Worm (Caenorhabditis elegans) whole organism, L4 larva: Measurements from ENCODE around the gene fipr-8.

Source experiments
- F10B5.3 ChIP-seq: sonication (generic microtip); optimal IDR thresholded peaks from 2 replicates; lab custom pipeline; 2016; ENCODE audit warnings: mild to moderate bottlenecking, missing genetic modification characterization, missing compliant biosample characterization
- F26F4.8 ChIP-seq: fragments of 200-800 bp; sonication (Bioruptor generic); conservative IDR thresholded peaks from 2 replicates; pipeline ENCODE4 v1.3.6; 2022; ENCODE audit warnings: missing genetic modification characterization, missing compliant biosample characterization
- T20F7.1 ChIP-seq: fragments of 200-800 bp; sonication (Bioruptor generic); optimal IDR thresholded peaks from 2 replicates; lab custom pipeline; 2018; ENCODE audit warnings: mild to moderate bottlenecking, missing genetic modification characterization, missing compliant biosample characterization
- ZK546.5 ChIP-seq, 2 experiments: sonication (generic microtip); optimal IDR thresholded peaks; 2 replicates each; lab custom pipeline; 2017; ENCODE audit warnings: missing biosample characterization in 2 of 2, missing genetic modification characterization in 2 of 2
- aly-2 ChIP-seq: sonication (generic microtip); optimal IDR thresholded peaks from 2 replicates; lab custom pipeline; 2018; ENCODE audit warnings: missing biosample characterization, missing genetic modification characterization
- arid-1 ChIP-seq: fragments of 200-800 bp; sonication (Bioruptor generic); conservative IDR thresholded peaks from 2 replicates; pipeline ENCODE4 v1.3.6; 2022; ENCODE audit warnings: missing genetic modification reagents, missing genetic modification characterization, missing compliant biosample characterization
- ceh-28 ChIP-seq: fragments of 150-350 bp; optimal IDR thresholded peaks from 2 replicates; lab custom pipeline; 2014; ENCODE audit warnings: missing biosample characterization, missing genetic modification reagents, missing genetic modification characterization
- ceh-32 ChIP-seq: sonication (generic microtip); optimal IDR thresholded peaks from 2 replicates; lab custom pipeline; 2016; ENCODE audit warnings: mild to moderate bottlenecking, missing genetic modification characterization, missing compliant biosample characterization; ENCODE audit not compliant: poor library complexity
- ces-1 ChIP-seq: fragments of 150-350 bp; sonication (generic microtip); optimal IDR thresholded peaks from 4 replicates; lab custom pipeline; 2014; ENCODE audit warnings: missing biosample characterization, missing genetic modification reagents, missing genetic modification characterization
- daf-12 ChIP-seq: fragments of 150-350 bp; optimal IDR thresholded peaks from 2 replicates; lab custom pipeline; 2014; ENCODE audit warnings: missing biosample characterization, missing genetic modification reagents, missing genetic modification characterization
- daf-16 ChIP-seq, 3 experiments: sonication (generic microtip); optimal IDR thresholded peaks; 2 replicates each; lab custom pipeline; 2016 to 2017; ENCODE audit warnings: missing genetic modification characterization in 3 of 3, missing genetic modification reagents in 3 of 3, mild to moderate bottlenecking in 2 of 3, missing compliant biosample characterization in 2 of 3, missing biosample characterization in 1 of 3, moderate library complexity in 1 of 3
- daf-19 ChIP-seq: fragments of 200-800 bp; sonication (Bioruptor generic); conservative IDR thresholded peaks from 2 replicates; pipeline ENCODE4 v1.3.6; 2022; ENCODE audit warnings: missing genetic modification characterization, missing compliant biosample characterization
- daf-8 ChIP-seq: fragments of 200-800 bp; sonication (Bioruptor generic); IDR thresholded peaks from 2 replicates; pipeline ENCODE4 v1.3.6; 2022; ENCODE audit warnings: missing genetic modification characterization, missing compliant biosample characterization
- dmd-6 ChIP-seq: fragments of 200-800 bp; sonication (Bioruptor generic); IDR thresholded peaks from 2 replicates; pipeline ENCODE4 v1.3.6; 2022; ENCODE audit warnings: missing genetic modification reagents, missing genetic modification characterization, missing compliant biosample characterization
- dmd-8 ChIP-seq: fragments of 200-800 bp; sonication (Bioruptor generic); IDR thresholded peaks from 2 replicates; pipeline ENCODE4 v1.3.6; 2022; ENCODE audit warnings: missing genetic modification characterization, missing compliant biosample characterization
- dpl-1 ChIP-seq: fragments of 150-350 bp; optimal IDR thresholded peaks from 2 replicates; lab custom pipeline; 2014; ENCODE audit warnings: missing biosample characterization, missing genetic modification reagents, missing genetic modification characterization
- duxl-1 ChIP-seq: sonication (generic microtip); optimal IDR thresholded peaks from 2 replicates; lab custom pipeline; 2016; ENCODE audit warnings: mild to moderate bottlenecking, missing genetic modification characterization, moderate library complexity, missing compliant biosample characterization; ENCODE audit not compliant: poor library complexity
- dve-1 ChIP-seq: sonication (generic microtip); optimal IDR thresholded peaks from 2 replicates; lab custom pipeline; 2017; ENCODE audit warnings: antibody characterized with exemption, mild to moderate bottlenecking, missing genetic modification characterization, missing compliant biosample characterization; ENCODE audit not compliant: insufficient read depth
- hlh-11 ChIP-seq: fragments of 200-800 bp; sonication (Bioruptor generic); optimal IDR thresholded peaks from 2 replicates; lab custom pipeline; 2018; ENCODE audit warnings: mild to moderate bottlenecking, missing genetic modification characterization, missing compliant biosample characterization
- hlh-30 ChIP-seq: sonication (generic microtip); optimal IDR thresholded peaks from 2 replicates; lab custom pipeline; 2017; ENCODE audit warnings: antibody characterized with exemption, mild to moderate bottlenecking, missing genetic modification characterization, missing compliant biosample characterization; ENCODE audit not compliant: insufficient read depth
- hmg-1.1 ChIP-seq: fragments of 200-800 bp; sonication (Bioruptor generic); IDR thresholded peaks from 2 replicates; pipeline ENCODE4 v1.3.6; 2022; ENCODE audit warnings: missing genetic modification reagents, missing genetic modification characterization, missing compliant biosample characterization
- lim-7 ChIP-seq: fragments of 200-800 bp; sonication (Bioruptor generic); IDR thresholded peaks from 2 replicates; pipeline ENCODE4 v1.3.6; 2022; ENCODE audit warnings: missing genetic modification characterization, missing compliant biosample characterization
- lin-1 ChIP-seq: fragments of 200-800 bp; sonication (Bioruptor generic); IDR thresholded peaks from 2 replicates; pipeline ENCODE4 v1.3.6; 2022; ENCODE audit warnings: missing genetic modification reagents, missing genetic modification characterization, missing compliant biosample characterization
- lin-15B ChIP-seq: fragments of 150-350 bp; sonication (generic microtip); optimal IDR thresholded peaks from 3 replicates; lab custom pipeline; 2014; ENCODE audit warnings: missing biosample characterization, missing genetic modification characterization
- lsy-2 ChIP-seq, 2 experiments: fragments of 150-350 bp in 1 of 2; sonication (generic microtip) in 1 of 2; optimal IDR thresholded peaks; 2 replicates each; lab custom pipeline; 2014 to 2017; ENCODE audit warnings: missing biosample characterization in 2 of 2, missing genetic modification characterization in 2 of 2
- mdl-1 ChIP-seq, 2 experiments: fragments of 150-350 bp in 1 of 2; sonication (generic microtip) in 1 of 2; optimal IDR thresholded peaks; 2 replicates each; lab custom pipeline; 2014 to 2017; ENCODE audit warnings: missing biosample characterization in 2 of 2, missing genetic modification characterization in 2 of 2
- mep-1 ChIP-seq: fragments of 150-350 bp; sonication (generic microtip); optimal IDR thresholded peaks from 3 replicates; lab custom pipeline; 2014; ENCODE audit warnings: missing biosample characterization, missing genetic modification characterization
- mes-2 ChIP-seq: sonication (generic microtip); optimal IDR thresholded peaks from 2 replicates; lab custom pipeline; 2016; ENCODE audit warnings: missing genotype, mild to moderate bottlenecking, missing genetic modification characterization, missing compliant biosample characterization; ENCODE audit not compliant: poor library complexity, severe bottlenecking
- nhr-10 ChIP-seq: fragments of 150-350 bp; optimal IDR thresholded peaks from 2 replicates; lab custom pipeline; 2014; ENCODE audit warnings: missing biosample characterization, missing genetic modification characterization
- nhr-111 ChIP-seq: fragments of 200-800 bp; sonication (Bioruptor generic); optimal IDR thresholded peaks from 2 replicates; lab custom pipeline; 2018; ENCODE audit warnings: mild to moderate bottlenecking, missing genetic modification characterization, missing compliant biosample characterization
- nhr-25 ChIP-seq: sonication (generic microtip); optimal IDR thresholded peaks from 2 replicates; lab custom pipeline; 2017; ENCODE audit warnings: missing genetic modification characterization, mild to moderate bottlenecking, missing compliant biosample characterization, antibody characterized with exemption, moderate library complexity, borderline replicate concordance; ENCODE audit not compliant: insufficient read depth
- nhr-28 ChIP-seq: fragments of 150-350 bp; optimal IDR thresholded peaks from 2 replicates; lab custom pipeline; 2014; ENCODE audit warnings: missing biosample characterization, missing genetic modification characterization
- nhr-48 ChIP-seq: sonication (generic microtip); optimal IDR thresholded peaks from 2 replicates; lab custom pipeline; 2016; ENCODE audit warnings: mild to moderate bottlenecking, missing genetic modification characterization, missing compliant biosample characterization
- nhr-6 ChIP-seq: fragments of 150-350 bp; optimal IDR thresholded peaks from 2 replicates; lab custom pipeline; 2014; ENCODE audit warnings: missing biosample characterization, missing genetic modification characterization
- pqm-1 ChIP-seq: sonication (generic microtip); optimal IDR thresholded peaks from 2 replicates; lab custom pipeline; 2017; ENCODE audit warnings: missing biosample characterization, missing genetic modification characterization
- rbr-2 ChIP-seq: sonication (generic microtip); optimal IDR thresholded peaks from 2 replicates; lab custom pipeline; 2016; ENCODE audit warnings: missing genotype, missing genetic modification characterization, missing compliant biosample characterization
- snpc-4 ChIP-seq: fragments of 150-350 bp; optimal IDR thresholded peaks from 2 replicates; lab custom pipeline; 2014; ENCODE audit warnings: missing biosample characterization, missing genetic modification characterization
- spr-1 ChIP-seq: sonication (generic microtip); optimal IDR thresholded peaks from 2 replicates; lab custom pipeline; 2016; ENCODE audit warnings: mild to moderate bottlenecking, missing genetic modification characterization, missing compliant biosample characterization
- zfp-3 ChIP-seq: fragments of 200-800 bp; sonication (Bioruptor generic); conservative IDR thresholded peaks from 2 replicates; pipeline ENCODE4 v1.3.6; 2022; ENCODE audit warnings: missing genetic modification reagents, missing genetic modification characterization, missing compliant biosample characterization
- ztf-7 ChIP-seq: fragments of 150-350 bp; optimal IDR thresholded peaks from 2 replicates; lab custom pipeline; 2014; ENCODE audit warnings: missing biosample characterization, missing genetic modification characterization

The fipr-8 gene

DNA sequence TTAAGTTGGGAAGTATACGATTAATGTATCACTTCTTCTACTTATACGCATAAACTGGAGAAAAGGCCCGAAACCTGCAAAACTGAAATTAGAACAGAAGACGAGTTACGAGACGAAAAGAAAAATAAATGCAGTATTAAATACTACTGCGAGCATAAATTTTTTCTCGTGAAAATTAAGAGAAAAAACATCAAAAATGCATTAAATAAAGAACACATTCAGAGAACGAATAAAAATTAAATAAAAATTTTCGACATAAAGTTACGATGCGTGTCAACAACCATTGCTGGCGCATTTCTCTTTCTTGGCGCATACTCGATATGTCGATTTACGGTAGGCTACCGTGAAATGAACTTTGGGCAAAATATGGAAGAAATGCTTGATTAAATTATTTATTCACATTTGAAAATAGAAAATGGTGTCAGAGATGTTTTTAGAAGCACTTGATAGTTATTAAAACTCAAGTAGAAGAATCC is 34.9 kb downstream of the fipr-8 start, which contains the start of the genes ZK856.19 and ZK856.11 (continued):
- 0 out of 2 replicates have a peak, but pooled peaks have one; percentile 31 for TF ChIP-seq arid-1
- TF ChIP-seq daf-8: no peak
- TF ChIP-seq F26F4.8 (GFP tag; lab: Robert Waterston, UW): no peak
- no peak for TF ChIP-seq ztf-7 (tag; lab: Kevin White, UChicago)
- no peak for TF ChIP-seq snpc-4 (tag; lab: Kevin White, UChicago)
- peak; percentile 59 for TF ChIP-seq nhr-6 (tag; lab: Kevin White, UChicago)
- TF ChIP-seq dmd-8: no peak
- peak; percentile 42 for TF ChIP-seq T20F7.1 (GFP tag; lab: Kevin White, UChicago)
- no peak for TF ChIP-seq nhr-111 (GFP tag; lab: Kevin White, UChicago)
- TF ChIP-seq zfp-3 (GFP tag; lab: Robert Waterston, UW): no peak
- no peak for TF ChIP-seq F10B5.3 (tag; lab: Kevin White, UChicago)
- TF ChIP-seq spr-1 (tag; lab: Kevin White, UChicago): no peak
- TF ChIP-seq hlh-30 (tag; lab: Kevin White, UChicago): peak; percentile 24
- no peak for TF ChIP-seq ces-1 (GFP tag; lab: Kevin White, UChicago)
- no peak for TF ChIP-seq mdl-1 (tag; optimal IDR thresholded peaks at IDR 0.05; lab: Kevin White, UChicago)
- no peak for TF ChIP-seq ceh-32 (tag; lab: Kevin White, UChicago)
- TF ChIP-seq hmg-1.1 (GFP tag; lab: Robert Waterston, UW): 0 out of 2 replicates have a peak, but pooled peaks have one; percentile 23
- peak; percentile 42; the same call in 1 of the 2 replicates for TF ChIP-seq dmd-6
- peak; percentile 40 for TF ChIP-seq nhr-48 (tag; lab: Kevin White, UChicago)
- TF ChIP-seq daf-16 (GFP tag; optimal IDR thresholded peaks at IDR 0.05; lab: Kevin White, UChicago): no peak
- TF ChIP-seq daf-16 (tag; optimal IDR thresholded peaks at IDR 0.05; lab: Kevin White, UChicago): peak; percentile 26
- no peak for TF ChIP-seq nhr-10 (tag; lab: Kevin White, UChicago)
- peak in 1 of 2 experiments; percentile 85 for TF ChIP-seq lsy-2 (tag; optimal IDR thresholded peaks at IDR 0.05; lab: Kevin White, UChicago)
- no peak for TF ChIP-seq lin-15B
- no peak for TF ChIP-seq lim-7
- peak; percentile 47 for TF ChIP-seq nhr-28

DNA sequence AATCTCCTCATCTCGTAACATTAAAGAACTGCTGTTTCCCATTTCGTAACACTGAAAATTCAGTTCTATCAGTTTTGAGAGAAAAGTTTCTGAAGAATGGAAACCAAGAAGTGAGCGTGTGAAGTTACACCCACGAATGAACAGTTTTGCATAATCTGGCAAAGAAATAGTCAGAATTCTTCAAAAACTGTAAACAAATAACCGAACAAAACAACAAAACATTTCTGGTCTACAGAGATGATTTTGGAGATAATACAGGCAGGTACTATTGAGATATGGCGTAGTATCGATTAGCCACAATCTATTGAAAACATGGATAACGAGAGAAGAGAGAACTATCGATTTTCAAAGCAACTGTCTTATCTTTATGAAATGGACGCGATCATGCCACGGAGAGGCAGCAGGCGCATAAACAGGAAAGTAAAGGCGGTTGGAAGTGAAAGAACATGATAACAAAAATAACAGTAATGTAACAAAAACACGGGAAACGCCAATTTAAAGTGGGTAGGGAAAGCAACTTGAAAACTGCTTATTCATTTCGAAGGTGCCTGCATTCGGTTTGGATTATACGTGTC is 36.2 kb downstream of the fipr-8 start, which contains the start of gene chpf-1:
chpf-1 (minus strand) TSS at position 51 of the 575 bp plus-strand sequence.
- no peak for TF ChIP-seq daf-8
- peak; percentile 14 for TF ChIP-seq mep-1 (tag; lab: Kevin White, UChicago)
- TF ChIP-seq spr-1 (tag; lab: Kevin White, UChicago): no peak
- peak; percentile 23 for TF ChIP-seq nhr-25 (tag; lab: Kevin White, UChicago)
- TF ChIP-seq dve-1 (tag; lab: Kevin White, UChicago): peak; percentile 60
- TF ChIP-seq lsy-2 (tag; optimal IDR thresholded peaks at IDR 0.05; lab: Kevin White, UChicago): peak in 1 of 2 experiments; percentile 23
- TF ChIP-seq aly-2 (tag; lab: Kevin White, UChicago): no peak
- TF ChIP-seq nhr-28: peak; percentile 81
- TF ChIP-seq pqm-1 (tag; lab: Kevin White, UChicago): peak; percentile 84
- TF ChIP-seq T20F7.1 (GFP tag; lab: Kevin White, UChicago): peak; percentile 23
- peak; percentile 39 for TF ChIP-seq hlh-30 (tag; lab: Kevin White, UChicago)
- TF ChIP-seq dpl-1 (GFP tag; lab: Kevin White, UChicago): no peak
- TF ChIP-seq hlh-11 (tag; lab: Kevin White, UChicago): peak; percentile 69
- TF ChIP-seq dmd-6: peak; percentile 33; the same call in 1 of the 2 replicates
- no peak for TF ChIP-seq ZK546.5 (tag; optimal IDR thresholded peaks at IDR 0.05; lab: Kevin White, UChicago)
- peak; percentile 64 for TF ChIP-seq ceh-28 (tag; lab: Kevin White, UChicago)
- TF ChIP-seq mes-2: peak; percentile 29
- TF ChIP-seq daf-16 (GFP tag; optimal IDR thresholded peaks at IDR 0.05; lab: Kevin White, UChicago): no peak
- peak; percentile 92 for TF ChIP-seq daf-16 (tag; optimal IDR thresholded peaks at IDR 0.05; lab: Kevin White, UChicago)
- TF ChIP-seq lin-15B: no peak
- TF ChIP-seq duxl-1 (tag; lab: Kevin White, UChicago): peak; percentile 26
- no peak for TF ChIP-seq rbr-2
- TF ChIP-seq daf-12: no peak
- TF ChIP-seq arid-1: no peak
- TF ChIP-seq lin-1 (GFP tag; lab: Robert Waterston, UW): 0 out of 2 replicates have a peak, but pooled peaks have one; percentile 42
- no peak for TF ChIP-seq daf-19 (GFP tag; lab: Robert Waterston, UW)
- TF ChIP-seq mdl-1 (tag; optimal IDR thresholded peaks at IDR 0.05; lab: Kevin White, UChicago): peak in 1 of 2 experiments; percentile 46
- no peak for TF ChIP-seq zfp-3 (GFP tag; lab: Robert Waterston, UW)
